Worm (Caenorhabditis elegans) whole organism, L4/young adult: ENCODE measurements around the gene Y54G9A.5.

Experiments used
- W03F9.2 ChIP-seq: fragments of 150-350 bp; optimal IDR thresholded peaks from 2 replicates; lab custom pipeline; 2014; ENCODE audit warnings: missing biosample characterization, missing genetic modification characterization
- dao-5 ChIP-seq: sonication (generic microtip); optimal IDR thresholded peaks from 2 replicates; lab custom pipeline; 2016; ENCODE audit warnings: missing genotype, missing genetic modification characterization, moderate library complexity, missing compliant biosample characterization
- him-1 ChIP-seq: sonication (generic microtip); optimal IDR thresholded peaks from 2 replicates; lab custom pipeline; 2016; ENCODE audit warnings: missing genotype, missing genetic modification reagents, missing genetic modification characterization, missing compliant biosample characterization

DNA sequence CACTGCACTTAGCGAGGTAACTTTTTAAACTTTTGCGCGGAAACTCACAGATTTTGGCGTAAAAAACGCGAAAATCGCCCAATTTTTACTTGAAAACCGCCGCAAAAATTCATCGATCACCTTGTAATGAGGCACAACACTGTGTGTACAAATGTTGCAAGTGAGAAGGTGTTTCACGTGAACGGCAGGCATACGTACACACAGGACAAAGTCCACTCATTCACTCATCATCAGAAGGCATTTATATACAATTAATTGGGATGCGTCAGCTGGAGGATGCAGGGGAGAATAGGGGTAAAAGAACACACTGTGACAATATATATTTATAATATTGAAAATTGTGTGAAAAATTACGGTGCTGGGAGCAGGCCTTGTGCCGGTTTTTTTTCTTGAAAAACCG, 14.1 kb downstream of the Y54G9A.5 start:
- no peak for TF ChIP-seq him-1 (tag; lab: Kevin White, UChicago)
- no peak for TF ChIP-seq dao-5 (tag; lab: Kevin White, UChicago)
- TF ChIP-seq W03F9.2 = no peak
